Worm (Caenorhabditis elegans): ENCODE measurements around the gene kcc-3.

kcc-3 gene

ce11 chrII:7392052-7392694, 41.9 kb downstream of the kcc-3 start:
- no peak for TF ChIP-seq W03F9.2 (tag; optimal IDR thresholded peaks at IDR 0.05)
- no peak for TF ChIP-seq dao-5 (tag; optimal IDR thresholded peaks at IDR 0.05)
- no peak for TF ChIP-seq him-1 (tag; optimal IDR thresholded peaks at IDR 0.05)

DNA sequence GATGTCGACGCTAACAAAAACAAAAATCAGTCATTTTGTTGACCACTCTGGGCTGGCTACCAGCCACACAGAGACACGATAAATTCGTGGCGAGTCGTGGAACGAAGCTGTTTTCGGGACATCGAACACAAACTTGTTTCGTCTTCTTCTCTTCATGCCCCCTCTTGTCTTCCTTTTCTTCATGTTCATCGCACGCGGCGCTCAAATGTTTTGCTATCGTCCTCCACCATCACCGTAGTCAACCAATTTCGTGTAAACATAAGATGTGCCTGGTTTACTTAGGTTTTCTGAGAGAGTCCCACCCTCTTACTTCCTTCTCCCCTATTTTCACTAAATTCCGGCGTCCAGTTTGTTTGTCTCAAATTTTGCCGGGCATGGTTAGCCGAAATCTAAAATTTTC, 43.7 kb downstream of the kcc-3 start:
- TF ChIP-seq W03F9.2 (tag; optimal IDR thresholded peaks at IDR 0.05) (no peak), him-1 (tag; optimal IDR thresholded peaks at IDR 0.05) (no peak)

ce11 chrII:7385442-7385841, 48.6 kb downstream of the kcc-3 start, which contains the start of gene sre-3:
Gene sre-3 (plus strand): TSS chrII:7385742.
- TF ChIP-seq W03F9.2 (tag; optimal IDR thresholded peaks at IDR 0.05): no peak
- TF ChIP-seq him-1 (tag; optimal IDR thresholded peaks at IDR 0.05): no peak

DNA sequence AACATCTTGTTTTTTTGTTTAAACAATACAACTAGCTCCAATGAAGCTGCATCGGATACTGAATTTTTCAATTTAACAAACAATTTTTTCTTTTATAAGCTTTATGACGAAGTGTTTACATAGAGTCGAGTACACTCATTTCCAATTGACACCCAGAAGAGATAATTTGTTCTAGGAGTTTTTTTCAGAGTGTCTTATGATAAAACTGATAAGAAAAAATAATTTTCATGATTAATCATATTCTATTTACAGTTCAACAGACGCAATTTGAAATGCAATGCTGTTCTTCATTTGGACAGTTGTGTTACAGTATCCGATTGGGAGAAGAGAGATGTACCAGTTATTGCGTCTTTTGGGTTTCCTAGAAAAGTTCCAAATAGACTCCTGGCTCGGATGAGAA, 52.1 kb downstream of the kcc-3 start:
- TF ChIP-seq dao-5 (tag; optimal IDR thresholded peaks at IDR 0.05): no peak
- TF ChIP-seq W03F9.2 (tag; optimal IDR thresholded peaks at IDR 0.05): no peak
- no peak for TF ChIP-seq him-1 (tag; optimal IDR thresholded peaks at IDR 0.05)

DNA sequence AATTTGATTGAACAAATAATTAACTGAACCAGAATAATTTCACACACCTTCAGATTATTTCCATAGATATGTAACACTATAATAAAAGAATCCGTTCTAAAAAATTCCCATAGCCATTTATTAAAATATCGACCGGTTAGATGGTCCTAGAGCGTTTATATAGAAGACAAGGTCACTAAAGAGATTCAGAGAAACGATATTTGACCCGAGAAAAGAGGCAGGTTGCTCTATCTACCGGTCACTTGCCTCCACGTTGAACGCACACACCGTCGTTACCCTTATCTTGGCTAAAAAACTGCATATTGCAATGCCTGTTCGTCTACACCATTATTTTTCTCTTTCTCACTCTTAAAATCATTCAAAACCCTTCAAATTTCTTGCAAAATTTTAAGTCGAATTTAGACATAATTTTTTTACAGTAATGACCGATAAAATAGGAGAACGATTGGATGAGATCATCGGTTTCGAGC, 52.9 kb downstream of the kcc-3 start, which contains the start of gene C07D10.5:
Gene C07D10.5, plus strand, starts transcription at position 420 of the 470 bp plus-strand sequence.
- TF ChIP-seq W03F9.2 (tag; optimal IDR thresholded peaks at IDR 0.05) (no peak), him-1 (tag; optimal IDR thresholded peaks at IDR 0.05) (no peak), dao-5 (tag; optimal IDR thresholded peaks at IDR 0.05) (no peak)

ce11 chrII:7379021-7379420, 55.1 kb downstream of the kcc-3 start, which contains the start of gene C07D10.6:
Gene C07D10.6 (plus strand): TSS chrII:7379321.
- no peak for TF ChIP-seq dao-5 (tag; optimal IDR thresholded peaks at IDR 0.05)
- no peak for TF ChIP-seq him-1 (tag; optimal IDR thresholded peaks at IDR 0.05)
- TF ChIP-seq W03F9.2 (tag; optimal IDR thresholded peaks at IDR 0.05): no peak
